Worm (Caenorhabditis elegans): ENCODE data around the gene ZK688.5.

ZK688.5 gene

DNA sequence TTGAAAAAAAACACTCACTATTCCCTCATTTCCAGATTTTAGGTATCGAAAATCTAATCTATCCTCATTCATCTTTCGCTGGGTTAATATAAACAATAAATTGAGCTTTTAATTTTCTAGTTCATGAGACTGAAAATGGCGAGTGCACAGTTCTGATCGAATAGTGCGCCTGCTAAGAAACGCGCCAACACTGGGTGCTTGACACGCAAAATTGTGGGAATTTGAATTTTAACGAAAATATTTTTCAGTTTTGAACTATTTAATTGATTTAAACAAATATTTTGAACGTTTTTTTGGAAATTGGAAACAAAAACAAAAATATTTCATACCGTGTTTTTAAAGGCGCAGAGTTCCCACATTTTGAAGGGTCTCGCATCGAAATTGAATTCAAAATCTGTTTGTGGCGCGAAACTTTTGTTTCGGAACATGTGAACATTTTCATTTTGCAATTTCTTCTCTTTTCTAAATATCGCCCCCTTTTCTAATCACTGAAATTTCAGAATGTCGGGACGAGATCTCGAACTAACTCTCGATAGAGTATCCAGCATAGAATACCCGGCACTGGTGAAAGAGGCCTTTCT is 37.2 kb upstream of the ZK688.5 start, which contains the start of the genes C29E4.13 and npp-15 (continued):
- TF ChIP-seq snpc-1.3 (tag; optimal IDR thresholded peaks at IDR 0.05; ENCODE audit: insufficient read depth) (no peak), egl-18 (GFP tag; IDR thresholded peaks at IDR 0.05) (no peak), Y53G8AR.9 (GFP tag; conservative IDR thresholded peaks at IDR 0.05) (no peak), zim-3 (tag; optimal IDR thresholded peaks at IDR 0.05) (no peak), ztf-18 (tag; optimal IDR thresholded peaks at IDR 0.05) (peak; percentile 90), ceh-91 (GFP tag; IDR thresholded peaks at IDR 0.05) (no peak), him-1 (tag; optimal IDR thresholded peaks at IDR 0.05) (no peak), Y79H2A.3 (GFP tag; conservative IDR thresholded peaks at IDR 0.05) (no peak), somi-1 (GFP tag; optimal IDR thresholded peaks at IDR 0.05) (no peak), lir-1 (GFP tag; conservative IDR thresholded peaks at IDR 0.05) (no peak), hlh-12 (tag; optimal IDR thresholded peaks at IDR 0.05) (no peak), atf-7 (tag; optimal IDR thresholded peaks at IDR 0.05) (no peak), tbx-9 (tag; optimal IDR thresholded peaks at IDR 0.05; ENCODE audit: borderline replicate concordance) (no peak), F57A8.1 (GFP tag; optimal IDR thresholded peaks at IDR 0.05) (no peak), attf-3 (GFP tag; conservative IDR thresholded peaks at IDR 0.05) (peak; percentile 53; the same call in 1 of the 2 replicates), sptf-2 (GFP tag; optimal IDR thresholded peaks at IDR 0.05) (no peak), attf-5 (GFP tag; optimal IDR thresholded peaks at IDR 0.05) (peak; percentile 46), aptf-3 (GFP tag; IDR thresholded peaks at IDR 0.05) (no peak), D2030.7 (GFP tag; IDR thresholded peaks at IDR 0.05) (peak; percentile 50), B0336.3 (GFP tag; IDR thresholded peaks at IDR 0.05) (no peak), snpc-4 (GFP tag; optimal IDR thresholded peaks at IDR 0.05) (no peak), snpc-4 (tag; optimal IDR thresholded peaks at IDR 0.05) (no peak), dox-1 (GFP tag; IDR thresholded peaks at IDR 0.05) (no peak), rec-8 (tag; optimal IDR thresholded peaks at IDR 0.05) (no peak), lin-26 (GFP tag; IDR thresholded peaks at IDR 0.05) (no peak), F10E7.11 (tag; optimal IDR thresholded peaks at IDR 0.05) (no peak), nfya-1 (tag; optimal IDR thresholded peaks at IDR 0.05; ENCODE audit: borderline replicate concordance, insufficient read depth) (no peak), tbp1 (GFP tag; optimal IDR thresholded peaks at IDR 0.05) (peak; percentile 1), ccch-3 (GFP tag; optimal IDR thresholded peaks at IDR 0.05) (no peak), K12H6.12 (tag; optimal IDR thresholded peaks at IDR 0.05) (no peak), Y95B8A.8 (GFP tag; IDR thresholded peaks at IDR 0.05) (no peak), athp-1 (tag; optimal IDR thresholded peaks at IDR 0.05) (no peak)

ce11 chrIII:7925968-7926367 is 34.5 kb upstream of the ZK688.5 start:
- TF ChIP-seq lin-26 (GFP tag; IDR thresholded peaks at IDR 0.05) (no peak), hmg-1.2 (GFP tag; IDR thresholded peaks at IDR 0.05) (peak; percentile 36; the same call in 1 of the 2 replicates)

- TF ChIP-seq ccch-3 (GFP tag; optimal IDR thresholded peaks at IDR 0.05) (no peak), rec-8 (tag; optimal IDR thresholded peaks at IDR 0.05) (no peak), nhr-120 (GFP tag; IDR thresholded peaks at IDR 0.05) (no peak), lag-1 (GFP tag; IDR thresholded peaks at IDR 0.05) (no peak), tbp1 (GFP tag; optimal IDR thresholded peaks at IDR 0.05) (no peak), madf-6 (GFP tag; IDR thresholded peaks at IDR 0.05) (no peak), B0336.3 (GFP tag; IDR thresholded peaks at IDR 0.05) (no peak), snpc-1.3 (tag; optimal IDR thresholded peaks at IDR 0.05; ENCODE audit: insufficient read depth) (no peak), ztf-22 (GFP tag; optimal IDR thresholded peaks at IDR 0.05) (no peak), attf-3 (GFP tag; conservative IDR thresholded peaks at IDR 0.05) (no peak), fkh-3 (tag; optimal IDR thresholded peaks at IDR 0.05) (no peak)
Measured at ce11 chrIII:7924821-7925220, 33.4 kb upstream of the ZK688.5 start, which contains the start of gene tag-250. TSS of gene tag-250 (minus strand) at chrIII:7924921.

Data from whole organism, young adult.